Fruit fly (Drosophila melanogaster) whole organism, embryonic: ENCODE measurements around the gene mgr.

Experiments
- Antp ChIP-seq: fragments of 200-800 bp; sonication (Bioruptor generic); optimal IDR thresholded peaks from 3 replicates; lab custom pipeline; 2016; ENCODE audit warnings: missing biosample characterization, missing genetic modification characterization
- Bgb ChIP-seq: fragments of 200-800 bp; sonication (Bioruptor generic); IDR thresholded peaks from 2 replicates; pipeline ENCODE4 v1.3.6; 2022; ENCODE audit warnings: missing biosample characterization, missing genetic modification characterization; ENCODE audit not compliant: partially characterized antibody
- C15 ChIP-seq: fragments of 200-800 bp; sonication (Bioruptor generic); IDR thresholded peaks from 3 replicates; pipeline ENCODE4 v1.3.6; 2022; ENCODE audit warnings: missing biosample characterization, missing genetic modification characterization
- CG11247 ChIP-seq: fragments of 200-800 bp; sonication (Bioruptor generic); IDR thresholded peaks from 2 replicates; pipeline ENCODE4 v1.3.6; 2022; ENCODE audit warnings: missing biosample characterization, missing genetic modification characterization
- CG11398 ChIP-seq: fragments of 200-800 bp; sonication (Bioruptor generic); optimal IDR thresholded peaks from 2 replicates; lab custom pipeline; 2016; ENCODE audit warnings: missing biosample characterization, missing genetic modification characterization
- CG11456 ChIP-seq: fragments of 200-800 bp; sonication (Bioruptor generic); IDR thresholded peaks from 3 replicates; pipeline ENCODE4 v1.3.6; 2022; ENCODE audit warnings: missing biosample characterization, missing genetic modification characterization
- CG12071 ChIP-seq: fragments of 200-800 bp; sonication (Bioruptor generic); optimal IDR thresholded peaks from 3 replicates; lab custom pipeline; 2018; ENCODE audit warnings: missing biosample characterization, mild to moderate bottlenecking, missing genetic modification characterization
- CG12236 ChIP-seq: fragments of 200-800 bp; sonication (Bioruptor generic); optimal IDR thresholded peaks from 2 replicates; lab custom pipeline; 2016; ENCODE audit warnings: missing biosample characterization, missing genetic modification characterization
- CG1602 ChIP-seq: fragments of 200-800 bp; sonication (Bioruptor generic); optimal IDR thresholded peaks from 3 replicates; lab custom pipeline; 2016; ENCODE audit warnings: missing biosample characterization, missing genetic modification characterization
- CG17568 ChIP-seq: fragments of 200-800 bp; sonication (Bioruptor generic); optimal IDR thresholded peaks from 2 replicates; lab custom pipeline; 2018; ENCODE audit warnings: missing biosample characterization, mild to moderate bottlenecking, missing genetic modification characterization, moderate library complexity
- CG4617 ChIP-seq: fragments of 200-800 bp; sonication (Bioruptor generic); optimal IDR thresholded peaks from 3 replicates; lab custom pipeline; 2016; ENCODE audit warnings: missing biosample characterization, missing genetic modification characterization, borderline replicate concordance
- CG4820 ChIP-seq: fragments of 200-800 bp; sonication (Bioruptor generic); optimal IDR thresholded peaks from 3 replicates; lab custom pipeline; 2016; ENCODE audit warnings: missing biosample characterization, missing genetic modification characterization
- CG6791 ChIP-seq: fragments of 200-800 bp; sonication (Bioruptor generic); IDR thresholded peaks from 3 replicates; pipeline ENCODE4 v1.3.6; 2022; ENCODE audit warnings: missing biosample characterization, missing genetic modification characterization; ENCODE audit not compliant: partially characterized antibody
- CG8924 ChIP-seq: fragments of 200-800 bp; optimal IDR thresholded peaks from 3 replicates; lab custom pipeline; 2019; ENCODE audit warnings: missing biosample characterization, mild to moderate bottlenecking, missing genetic modification characterization, moderate library complexity
- CG9932 ChIP-seq: fragments of 200-800 bp; sonication (Bioruptor generic); IDR thresholded peaks from 2 replicates; pipeline ENCODE4 v1.3.6; 2022; ENCODE audit warnings: missing biosample characterization, missing genetic modification characterization
- CTCF ChIP-seq: fragments of 200-800 bp; sonication (Bioruptor generic); optimal IDR thresholded peaks from 2 replicates; lab custom pipeline; 2017; ENCODE audit warnings: missing biosample characterization, mild to moderate bottlenecking, missing genetic modification characterization, moderate library complexity
- CoRest ChIP-seq: fragments of 200-800 bp; sonication (Bioruptor generic); optimal IDR thresholded peaks from 3 replicates; lab custom pipeline; 2018; ENCODE audit warnings: missing biosample characterization, mild to moderate bottlenecking, missing genetic modification characterization, moderate library complexity
- Doc2 ChIP-seq: fragments of 200-800 bp; sonication (Bioruptor generic); IDR thresholded peaks from 2 replicates; pipeline ENCODE4 v1.3.6; 2022; ENCODE audit warnings: missing biosample characterization, missing genetic modification characterization
- Doc3 ChIP-seq: fragments of 200-800 bp; sonication (Bioruptor generic); IDR thresholded peaks from 3 replicates; pipeline ENCODE4 v1.3.6; 2022; ENCODE audit warnings: missing biosample characterization, missing genetic modification characterization; ENCODE audit not compliant: partially characterized antibody
- Dp ChIP-seq: fragments of 200-800 bp; sonication (Bioruptor generic); optimal IDR thresholded peaks from 2 replicates; lab custom pipeline; 2018; ENCODE audit warnings: missing biosample characterization, mild to moderate bottlenecking, missing genetic modification characterization, moderate library complexity
- Dref ChIP-seq: fragments of 200-800 bp; sonication (Bioruptor generic); IDR thresholded peaks from 2 replicates; pipeline ENCODE4 v1.3.6; 2022; ENCODE audit warnings: missing biosample characterization, missing genetic modification characterization
- Hey ChIP-seq: fragments of 200-800 bp; sonication (Bioruptor generic); optimal IDR thresholded peaks from 3 replicates; lab custom pipeline; 2018; ENCODE audit warnings: missing biosample characterization, mild to moderate bottlenecking, missing genetic modification characterization
- Max ChIP-seq: fragments of 200-800 bp; sonication (Bioruptor generic); optimal IDR thresholded peaks from 2 replicates; lab custom pipeline; 2016; ENCODE audit warnings: missing biosample characterization, mild to moderate bottlenecking, missing genetic modification characterization
- Mes4 ChIP-seq: fragments of 200-800 bp; sonication (Bioruptor generic); optimal IDR thresholded peaks from 2 replicates; lab custom pipeline; 2016; ENCODE audit warnings: missing biosample characterization, missing genetic modification characterization
- NK7.1 ChIP-seq: fragments of 200-800 bp; sonication (Bioruptor generic); optimal IDR thresholded peaks from 3 replicates; lab custom pipeline; 2016; ENCODE audit warnings: missing biosample characterization, missing genetic modification characterization
- Stat92E ChIP-seq, 3 experiments: fragments of >200 bp in 2 of 3; fragments of 200-800 bp in 1 of 3; sonication (Bioruptor generic) in 1 of 3; optimal IDR thresholded peaks; 2 replicates each; lab custom pipeline; 2017 to 2019; ENCODE audit warnings: missing biosample characterization in 3 of 3, missing genetic modification characterization in 3 of 3, mild to moderate bottlenecking in 1 of 3, moderate library complexity in 1 of 3
- TFAM ChIP-seq: fragments of 200-800 bp; sonication (Bioruptor generic); optimal IDR thresholded peaks from 2 replicates; lab custom pipeline; 2017; ENCODE audit warnings: missing biosample characterization, missing genetic modification characterization, inconsistent platforms
- YL-1 ChIP-seq: fragments of 200-800 bp; sonication (Bioruptor generic); optimal IDR thresholded peaks from 3 replicates; lab custom pipeline; 2017; ENCODE audit warnings: missing biosample characterization, mild to moderate bottlenecking, missing genetic modification characterization
- ash1 ChIP-seq: fragments of 200-800 bp; sonication (Bioruptor generic); optimal IDR thresholded peaks from 2 replicates; lab custom pipeline; 2018; ENCODE audit warnings: missing biosample characterization, mild to moderate bottlenecking, missing genetic modification characterization
- bbx ChIP-seq: fragments of 200-800 bp; sonication (Bioruptor generic); IDR thresholded peaks from 2 replicates; pipeline ENCODE4 v1.3.6; 2022; ENCODE audit warnings: missing biosample characterization, missing genetic modification characterization; ENCODE audit not compliant: partially characterized antibody
- bigmax ChIP-seq: fragments of 200-800 bp; sonication (Bioruptor generic); optimal IDR thresholded peaks from 2 replicates; lab custom pipeline; 2018; ENCODE audit warnings: missing biosample characterization, mild to moderate bottlenecking, missing genetic modification characterization
- cato ChIP-seq: fragments of 200-800 bp; sonication (Bioruptor generic); optimal IDR thresholded peaks from 2 replicates; lab custom pipeline; 2016; ENCODE audit warnings: missing biosample characterization, missing genetic modification characterization, borderline replicate concordance
- dmrt11E ChIP-seq: fragments of 200-800 bp; sonication (Bioruptor generic); optimal IDR thresholded peaks from 3 replicates; lab custom pipeline; 2018; ENCODE audit warnings: missing biosample characterization, mild to moderate bottlenecking, missing genetic modification characterization, moderate library complexity
- fd64A ChIP-seq: fragments of 200-800 bp; sonication (Bioruptor generic); optimal IDR thresholded peaks from 3 replicates; lab custom pipeline; 2018; ENCODE audit warnings: missing biosample characterization, mild to moderate bottlenecking, missing genetic modification characterization
- fd96Cb ChIP-seq: fragments of 200-800 bp; sonication (Bioruptor generic); optimal IDR thresholded peaks from 2 replicates; lab custom pipeline; 2018; ENCODE audit warnings: missing biosample characterization, mild to moderate bottlenecking, missing genetic modification characterization, moderate library complexity
- gcm ChIP-seq: fragments of 200-800 bp; sonication (Bioruptor generic); optimal IDR thresholded peaks from 2 replicates; lab custom pipeline; 2019; ENCODE audit warnings: missing biosample characterization, mild to moderate bottlenecking, missing genetic modification characterization, moderate library complexity
- gro ChIP-seq: fragments of 200-800 bp; sonication (Bioruptor generic); optimal IDR thresholded peaks from 2 replicates; lab custom pipeline; 2016; ENCODE audit warnings: missing biosample characterization, missing genetic modification characterization
- hbn ChIP-seq: fragments of 200-800 bp; sonication (Bioruptor generic); IDR thresholded peaks from 2 replicates; pipeline ENCODE4 v1.3.6; 2022; ENCODE audit warnings: missing biosample characterization, missing genetic modification characterization; ENCODE audit not compliant: partially characterized antibody
- hkb ChIP-seq, 2 experiments: fragments of 200-800 bp in 1 of 2; fragments of >200 bp in 1 of 2; sonication (Bioruptor generic) in 1 of 2; IDR thresholded peaks in 1 of 2; optimal IDR thresholded peaks in 1 of 2; 2 replicates each; pipeline versions ENCODE4 v1.3.6 to Lab custom; 2017 to 2022; ENCODE audit warnings: missing biosample characterization in 1 of 2, missing genetic modification characterization in 1 of 2
- inv ChIP-seq: fragments of 200-800 bp; sonication (Bioruptor generic); IDR thresholded peaks from 2 replicates; pipeline ENCODE4 v1.3.6; 2022; ENCODE audit warnings: missing biosample characterization, missing genetic modification characterization; ENCODE audit not compliant: partially characterized antibody
- jigr1 ChIP-seq: fragments of 200-800 bp; sonication (Bioruptor generic); IDR thresholded peaks from 3 replicates; pipeline ENCODE4 v1.3.6; 2022; ENCODE audit warnings: missing biosample characterization, missing genetic modification characterization
- klu ChIP-seq: fragments of 200-800 bp; sonication (Bioruptor generic); IDR thresholded peaks from 2 replicates; pipeline ENCODE4 v1.3.6; 2022; ENCODE audit warnings: missing biosample characterization, missing genetic modification characterization
- knrl ChIP-seq: fragments of 200-800 bp; sonication (Bioruptor generic); IDR thresholded peaks from 3 replicates; pipeline ENCODE4 v1.3.6; 2022; ENCODE audit warnings: missing biosample characterization, missing genetic modification characterization; ENCODE audit not compliant: partially characterized antibody
- luna ChIP-seq: fragments of 200-800 bp; sonication (Bioruptor generic); optimal IDR thresholded peaks from 2 replicates; lab custom pipeline; 2016; ENCODE audit warnings: missing biosample characterization, missing genetic modification characterization
- mld ChIP-seq: fragments of 200-800 bp; sonication (Bioruptor generic); IDR thresholded peaks from 3 replicates; pipeline ENCODE4 v1.3.6; 2022; ENCODE audit warnings: missing biosample characterization, missing genetic modification characterization; ENCODE audit not compliant: partially characterized antibody
- run ChIP-seq: fragments of 200-800 bp; sonication (Bioruptor generic); optimal IDR thresholded peaks from 3 replicates; lab custom pipeline; 2018; ENCODE audit warnings: missing biosample characterization, mild to moderate bottlenecking, missing genetic modification characterization
- scrt ChIP-seq: fragments of 200-800 bp; sonication (Bioruptor generic); optimal IDR thresholded peaks from 2 replicates; lab custom pipeline; 2018; ENCODE audit warnings: missing biosample characterization, mild to moderate bottlenecking, missing genetic modification characterization, moderate library complexity
- slbo ChIP-seq: fragments of 200-800 bp; sonication (Bioruptor generic); IDR thresholded peaks from 2 replicates; pipeline ENCODE4 v1.3.6; 2022; ENCODE audit warnings: missing biosample characterization, missing genetic modification characterization
- sob ChIP-seq: fragments of 200-800 bp; sonication (Bioruptor generic); IDR thresholded peaks from 2 replicates; pipeline ENCODE4 v1.3.6; 2022; ENCODE audit warnings: missing biosample characterization, missing genetic modification characterization
- tna ChIP-seq: fragments of 200-800 bp; sonication (Bioruptor generic); IDR thresholded peaks from 2 replicates; pipeline ENCODE4 v1.3.6; 2022; ENCODE audit warnings: missing biosample characterization, missing genetic modification characterization; ENCODE audit not compliant: partially characterized antibody

The mgr gene

DNA sequence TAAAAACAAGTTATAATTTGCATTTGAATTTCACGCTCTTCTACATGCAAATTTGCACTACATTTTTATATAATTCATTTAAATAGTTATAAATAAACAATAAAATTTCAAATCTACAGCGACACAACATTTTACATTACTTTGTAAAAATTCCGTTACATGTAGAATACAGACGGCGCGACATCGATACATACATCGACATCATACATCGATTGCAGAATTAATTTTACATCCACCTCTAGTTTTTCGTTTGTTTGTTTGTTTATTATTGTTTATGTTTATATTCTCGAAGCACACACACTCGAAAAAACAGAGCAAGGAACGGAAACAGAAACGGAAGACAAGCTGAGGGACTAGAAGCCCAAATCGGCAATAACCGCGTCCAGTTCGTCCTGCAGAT lies 27.9 kb upstream of the mgr start, which contains the start of gene CG17230 (continued):
- TF ChIP-seq CoRest (tag; lab: Kevin White, UChicago), result peak; percentile 24
- TF ChIP-seq Stat92E (GFP tag; optimal IDR thresholded peaks at IDR 0.05; lab: Kevin White, UChicago), result no peak
- TF ChIP-seq gro (GFP tag; lab: Kevin White, UChicago), result peak; percentile 1
- no peak for TF ChIP-seq Doc2 (GFP tag; lab: Robert Waterston, UW)
- no peak for TF ChIP-seq TFAM (GFP tag; lab: Kevin White, UChicago)
- no peak for TF ChIP-seq gcm (GFP tag; lab: Kevin White, UChicago)
- no peak for TF ChIP-seq Hey (tag; lab: Kevin White, UChicago)
- no peak for TF ChIP-seq fd96Cb (tag; lab: Kevin White, UChicago)
- TF ChIP-seq CG12071 (GFP tag; lab: Kevin White, UChicago), result no peak
- no peak for TF ChIP-seq Max (GFP tag; lab: Kevin White, UChicago)
- TF ChIP-seq CG4820 (GFP tag; lab: Kevin White, UChicago), result no peak
- TF ChIP-seq fd64A (GFP tag; lab: Kevin White, UChicago), result peak; percentile 17
- TF ChIP-seq Antp (GFP tag; lab: Kevin White, UChicago), result no peak
- peak; percentile 87 for TF ChIP-seq Bgb (GFP tag; lab: Robert Waterston, UW)
- TF ChIP-seq CG6791 (GFP tag; lab: Robert Waterston, UW), result peak; percentile 81
- peak; percentile 78 for TF ChIP-seq Dref
- peak; percentile 18 for TF ChIP-seq dmrt11E (tag; lab: Kevin White, UChicago)
- TF ChIP-seq cato (GFP tag; lab: Kevin White, UChicago), result no peak
- no peak for TF ChIP-seq C15
- peak; percentile 80 for TF ChIP-seq knrl (GFP tag; lab: Robert Waterston, UW)
- TF ChIP-seq mld, result no peak
- 0 out of 2 replicates have a peak, but pooled peaks have one; percentile 13 for TF ChIP-seq sob (GFP tag; lab: Robert Waterston, UW)
- no peak for TF ChIP-seq CG17568
- TF ChIP-seq YL-1 (GFP tag; lab: Kevin White, UChicago), result peak; percentile 47
- no peak for TF ChIP-seq Mes4
- TF ChIP-seq run (tag; lab: Kevin White, UChicago), result no peak
- TF ChIP-seq CG11247, result no peak
- TF ChIP-seq CG4617 (GFP tag; lab: Kevin White, UChicago), result peak; percentile 60
- no peak for TF ChIP-seq CG1602 (GFP tag; lab: Kevin White, UChicago)
- TF ChIP-seq klu (GFP tag; lab: Robert Waterston, UW), result no peak
- TF ChIP-seq luna (GFP tag; lab: Kevin White, UChicago), result no peak
- peak; percentile 28; the same call in 1 of the 2 replicates for TF ChIP-seq tna (GFP tag; lab: Robert Waterston, UW)
- no peak for TF ChIP-seq NK7.1 (GFP tag; lab: Kevin White, UChicago)
- TF ChIP-seq CG12236 (GFP tag; lab: Kevin White, UChicago), result no peak
- TF ChIP-seq Doc3 (GFP tag; lab: Robert Waterston, UW), result peak; percentile 68
- peak; percentile 22 for TF ChIP-seq Dp
- no peak for TF ChIP-seq scrt (GFP tag; lab: Kevin White, UChicago)
- TF ChIP-seq CG8924 (tag; lab: Kevin White, UChicago), result peak; percentile 71
- peak; percentile 84 for TF ChIP-seq bbx (GFP tag; lab: Robert Waterston, UW)
- TF ChIP-seq jigr1 (GFP tag; lab: Robert Waterston, UW), result no peak
- no peak for TF ChIP-seq ash1 (GFP tag; lab: Kevin White, UChicago)
- no peak for TF ChIP-seq CG11398 (GFP tag; lab: Kevin White, UChicago)
- no peak for TF ChIP-seq hkb (optimal IDR thresholded peaks at IDR 0.05; lab: Kevin White, UChicago)
- no peak for TF ChIP-seq hkb (GFP tag; IDR thresholded peaks at IDR 0.05; lab: Robert Waterston, UW)
- TF ChIP-seq CTCF, result peak; percentile 75
- TF ChIP-seq slbo (GFP tag; lab: Robert Waterston, UW), result peak; percentile 10; the same call in 1 of the 2 replicates
- peak; percentile 16; the same call in 1 of the 2 replicates for TF ChIP-seq CG9932 (GFP tag; lab: Robert Waterston, UW)
- no peak for TF ChIP-seq CG11456 (GFP tag; lab: Robert Waterston, UW)
- TF ChIP-seq inv (GFP tag; lab: Robert Waterston, UW), result peak; percentile 76
- TF ChIP-seq hbn (GFP tag; lab: Robert Waterston, UW), result peak; percentile 82
- TF ChIP-seq bigmax (GFP tag; lab: Kevin White, UChicago), result no peak
